Fruit fly (Drosophila melanogaster) whole organism, pupa: Measurements from ENCODE around the gene CG5290.

Experiments
- CG12605 ChIP-seq: fragments of 200-800 bp; sonication (Bioruptor generic); IDR thresholded peaks from 2 replicates; pipeline ENCODE4 v1.3.6; 2022; ENCODE audit warnings: missing biosample characterization, missing genetic modification characterization
- CG13204 ChIP-seq: fragments of 200-800 bp; sonication (Bioruptor generic); optimal IDR thresholded peaks from 2 replicates; lab custom pipeline; 2018; ENCODE audit warnings: missing biosample characterization, mild to moderate bottlenecking, missing genetic modification characterization, moderate library complexity
- CG32121 ChIP-seq: fragments of 200-800 bp; sonication (Bioruptor generic); IDR thresholded peaks from 2 replicates; pipeline ENCODE4 v1.3.6; 2022; ENCODE audit warnings: missing biosample characterization, missing genetic modification characterization
- CG8159 ChIP-seq: fragments of 200-800 bp; sonication (Bioruptor generic); optimal IDR thresholded peaks from 3 replicates; lab custom pipeline; 2018; ENCODE audit warnings: missing biosample characterization, mild to moderate bottlenecking, missing genetic modification characterization, moderate library complexity
- CG8301 ChIP-seq: fragments of 200-800 bp; sonication (Bioruptor generic); optimal IDR thresholded peaks from 2 replicates; lab custom pipeline; 2018; ENCODE audit warnings: missing biosample characterization, mild to moderate bottlenecking, missing genetic modification characterization
- D1 ChIP-seq: fragments of 200-800 bp; sonication (Bioruptor generic); optimal IDR thresholded peaks from 2 replicates; lab custom pipeline; 2018; ENCODE audit warnings: missing biosample characterization, mild to moderate bottlenecking, missing genetic modification characterization, moderate library complexity
- EcR ChIP-seq: fragments of 200-800 bp; sonication (Bioruptor generic); optimal IDR thresholded peaks from 3 replicates; lab custom pipeline; 2019; ENCODE audit warnings: missing biosample characterization, missing genetic modification characterization, mild to moderate bottlenecking, moderate library complexity, missing genetic modification reagents

- no peak for TF ChIP-seq EcR
- no peak for TF ChIP-seq CG8301
- TF ChIP-seq CG32121 (GFP tag; lab: Robert Waterston, UW), result no peak
- no peak for TF ChIP-seq CG13204 (GFP tag; lab: Kevin White, UChicago)
- TF ChIP-seq CG8159, result no peak
- TF ChIP-seq CG12605 (GFP tag; lab: Robert Waterston, UW), result no peak
- TF ChIP-seq D1, result no peak
These were observed 46.6 kb upstream of the CG5290 start for dm6 chr3L:17958977-17959279.
